Worm (Caenorhabditis elegans): ENCODE data around the gene math-41.

DNA sequence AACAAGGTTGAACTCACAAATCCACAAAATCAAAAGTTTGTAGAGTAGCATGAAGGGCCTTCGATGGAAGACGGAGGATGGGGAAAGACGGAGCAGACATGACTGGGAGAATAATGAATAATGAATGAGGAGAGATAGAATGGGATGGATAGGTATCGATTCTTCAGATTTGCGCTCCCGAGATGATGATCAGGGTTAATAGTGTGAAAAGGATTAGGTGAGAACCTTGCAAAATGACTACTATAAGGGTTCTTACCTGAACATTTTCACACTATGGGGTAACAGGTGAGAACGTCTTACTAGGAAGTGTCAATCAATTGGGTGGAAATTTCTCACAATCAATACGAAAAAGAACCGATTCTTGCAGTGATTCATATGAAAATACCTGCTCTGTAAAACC lies 25.9 kb downstream of the math-41 start, which contains the start of gene fbxb-96:
- TF ChIP-seq pqm-1 (tag; optimal IDR thresholded peaks at IDR 0.05) (no peak), lir-3 (tag; optimal IDR thresholded peaks at IDR 0.05; ENCODE audit: poor library complexity) (no peak), pag-3 (tag; optimal IDR thresholded peaks at IDR 0.05; ENCODE audit: borderline replicate concordance, insufficient read depth) (no peak), ceh-82 (tag; optimal IDR thresholded peaks at IDR 0.05) (no peak), lin-39 (tag; optimal IDR thresholded peaks at IDR 0.05) (no peak), Y116A8C.19 (tag; optimal IDR thresholded peaks at IDR 0.05; ENCODE audit: borderline replicate concordance) (no peak), nhr-76 (tag; optimal IDR thresholded peaks at IDR 0.05) (no peak)
